Worm (Caenorhabditis elegans) whole organism, early embryonic: Measurements from ENCODE around the gene F10D7.10.

Experiments
- B0310.2 ChIP-seq: sonication (generic microtip); optimal IDR thresholded peaks from 2 replicates; lab custom pipeline; 2016; ENCODE audit warnings: mild to moderate bottlenecking, missing genetic modification characterization, missing compliant biosample characterization
- F13C5.2 ChIP-seq: sonication (generic microtip); optimal IDR thresholded peaks from 2 replicates; lab custom pipeline; 2017; ENCODE audit warnings: mild to moderate bottlenecking, missing genetic modification characterization, inconsistent platforms, missing compliant biosample characterization
- aly-1 ChIP-seq: sonication (generic microtip); optimal IDR thresholded peaks from 2 replicates; lab custom pipeline; 2016; ENCODE audit warnings: missing genetic modification characterization, missing compliant biosample characterization
- ama-1 ChIP-seq: fragments of 150-350 bp; optimal IDR thresholded peaks from 2 replicates; lab custom pipeline; 2014
- ceh-13 ChIP-seq: fragments of 200-800 bp; sonication (Bioruptor generic); optimal IDR thresholded peaks from 2 replicates; lab custom pipeline; 2018; ENCODE audit warnings: mild to moderate bottlenecking, missing genetic modification characterization, missing compliant biosample characterization
- ceh-36 ChIP-seq: sonication (generic microtip); optimal IDR thresholded peaks from 2 replicates; lab custom pipeline; 2016; ENCODE audit warnings: missing genetic modification characterization, inconsistent platforms, missing compliant biosample characterization
- ets-7 ChIP-seq: sonication (generic microtip); optimal IDR thresholded peaks from 2 replicates; lab custom pipeline; 2016; ENCODE audit warnings: missing genotype, missing genetic modification characterization, missing compliant biosample characterization
- flt-1 ChIP-seq: fragments of 200-800 bp; sonication (Bioruptor generic); IDR thresholded peaks from 2 replicates; pipeline ENCODE4 v1.3.6; 2022; ENCODE audit warnings: missing genetic modification characterization, missing compliant biosample characterization
- hmbx-1 ChIP-seq: sonication (generic microtip); optimal IDR thresholded peaks from 2 replicates; lab custom pipeline; 2016; ENCODE audit warnings: mild to moderate bottlenecking, missing genetic modification characterization, missing compliant biosample characterization
- hmg-4 ChIP-seq: fragments of 200-800 bp; sonication (Bioruptor generic); optimal IDR thresholded peaks from 2 replicates; lab custom pipeline; 2018; ENCODE audit warnings: mild to moderate bottlenecking, missing genetic modification characterization, missing compliant biosample characterization
- hnd-1 ChIP-seq: sonication (generic microtip); optimal IDR thresholded peaks from 2 replicates; lab custom pipeline; 2016; ENCODE audit warnings: missing genetic modification characterization, missing compliant biosample characterization
- pes-1 ChIP-seq: fragments of 200-800 bp; sonication (Bioruptor generic); IDR thresholded peaks from 2 replicates; pipeline ENCODE4 v1.3.6; 2022; ENCODE audit warnings: missing genetic modification reagents, missing genetic modification characterization, missing compliant biosample characterization
- scrt-1 ChIP-seq: fragments of 200-800 bp; sonication (Bioruptor generic); IDR thresholded peaks from 2 replicates; pipeline ENCODE4 v1.3.6; 2022; ENCODE audit warnings: missing genetic modification characterization, missing compliant biosample characterization
- sea-1 ChIP-seq: fragments of 200-800 bp; sonication (Bioruptor generic); conservative IDR thresholded peaks from 2 replicates; pipeline ENCODE4 v1.3.6; 2022; ENCODE audit warnings: missing genetic modification characterization, missing compliant biosample characterization
- tbx-11 ChIP-seq: fragments of 200-800 bp; sonication (Bioruptor generic); IDR thresholded peaks from 2 replicates; pipeline ENCODE4 v1.3.6; 2022; ENCODE audit warnings: missing genetic modification characterization, missing compliant biosample characterization
- tbx-37 ChIP-seq: fragments of 200-800 bp; sonication (Bioruptor generic); conservative IDR thresholded peaks from 2 replicates; pipeline ENCODE4 v1.3.6; 2022; ENCODE audit warnings: missing genetic modification reagents, missing genetic modification characterization, missing compliant biosample characterization
- tra-4 ChIP-seq: sonication (generic microtip); optimal IDR thresholded peaks from 2 replicates; lab custom pipeline; 2017; ENCODE audit warnings: missing genetic modification characterization, missing compliant biosample characterization

The F10D7.10 gene

ce11 chrX:17421532-17422078, 42.0 kb upstream of the F10D7.10 start, which contains the start of gene osm-11:
TSS of gene osm-11 (minus strand) at chrX:17421582.
- TF ChIP-seq F13C5.2 (tag; lab: Kevin White, UChicago) (no peak), hmg-4 (no peak), ceh-13 (GFP tag; lab: Kevin White, UChicago) (no peak), sea-1 (GFP tag; lab: Robert Waterston, UW) (no peak), tbx-37 (GFP tag; lab: Robert Waterston, UW) (no peak), hnd-1 (tag; lab: Kevin White, UChicago) (no peak), pes-1 (no peak)

- TF ChIP-seq F13C5.2 (tag; lab: Kevin White, UChicago) (no peak), tbx-37 (GFP tag; lab: Robert Waterston, UW) (no peak), flt-1 (GFP tag; lab: Robert Waterston, UW) (no peak), ets-7 (tag; lab: Kevin White, UChicago) (no peak), ceh-13 (GFP tag; lab: Kevin White, UChicago) (no peak), hnd-1 (tag; lab: Kevin White, UChicago) (no peak), hmbx-1 (tag; lab: Kevin White, UChicago) (no peak), hmg-4 (no peak), ama-1 (lab: Kevin White, UChicago) (no peak)
These were observed 41.2 kb upstream of the F10D7.10 start for ce11 chrX:17420585-17421459.

ce11 chrX:17419813-17420584, 40.4 kb upstream of the F10D7.10 start:
- TF ChIP-seq flt-1 (GFP tag; lab: Robert Waterston, UW) = no peak
- no peak for TF ChIP-seq tra-4
- no peak for TF ChIP-seq ets-7 (tag; lab: Kevin White, UChicago)
- TF ChIP-seq B0310.2 (tag; lab: Kevin White, UChicago) = no peak
- no peak for TF ChIP-seq sea-1 (GFP tag; lab: Robert Waterston, UW)
- no peak for TF ChIP-seq aly-1 (tag; lab: Kevin White, UChicago)
- TF ChIP-seq ceh-13 (GFP tag; lab: Kevin White, UChicago) = no peak
- TF ChIP-seq pes-1 = no peak
- TF ChIP-seq ceh-36 (tag; lab: Kevin White, UChicago) = no peak
- no peak for TF ChIP-seq ama-1 (lab: Kevin White, UChicago)
- no peak for TF ChIP-seq F13C5.2 (tag; lab: Kevin White, UChicago)
- no peak for TF ChIP-seq hnd-1 (tag; lab: Kevin White, UChicago)
- no peak for TF ChIP-seq hmbx-1 (tag; lab: Kevin White, UChicago)
- no peak for TF ChIP-seq tbx-37 (GFP tag; lab: Robert Waterston, UW)
- TF ChIP-seq tbx-11 (GFP tag; lab: Robert Waterston, UW) = no peak
- TF ChIP-seq hmg-4 = no peak
- TF ChIP-seq scrt-1 (GFP tag; lab: Robert Waterston, UW) = no peak

- TF ChIP-seq ama-1 (lab: Kevin White, UChicago) = no peak
- no peak for TF ChIP-seq tbx-37 (GFP tag; lab: Robert Waterston, UW)
- TF ChIP-seq ceh-13 (GFP tag; lab: Kevin White, UChicago) = no peak
- TF ChIP-seq flt-1 (GFP tag; lab: Robert Waterston, UW) = no peak
- TF ChIP-seq aly-1 (tag; lab: Kevin White, UChicago) = no peak
- no peak for TF ChIP-seq hmbx-1 (tag; lab: Kevin White, UChicago)
- no peak for TF ChIP-seq sea-1 (GFP tag; lab: Robert Waterston, UW)
- no peak for TF ChIP-seq B0310.2 (tag; lab: Kevin White, UChicago)
- no peak for TF ChIP-seq hnd-1 (tag; lab: Kevin White, UChicago)
- no peak for TF ChIP-seq pes-1
- no peak for TF ChIP-seq ceh-36 (tag; lab: Kevin White, UChicago)
- TF ChIP-seq F13C5.2 (tag; lab: Kevin White, UChicago) = no peak
- TF ChIP-seq scrt-1 (GFP tag; lab: Robert Waterston, UW) = no peak
- no peak for TF ChIP-seq tbx-11 (GFP tag; lab: Robert Waterston, UW)
- TF ChIP-seq hmg-4 = no peak
- TF ChIP-seq tra-4 = no peak
These were observed 38.0 kb upstream of the F10D7.10 start for ce11 chrX:17417505-17418004.

DNA sequence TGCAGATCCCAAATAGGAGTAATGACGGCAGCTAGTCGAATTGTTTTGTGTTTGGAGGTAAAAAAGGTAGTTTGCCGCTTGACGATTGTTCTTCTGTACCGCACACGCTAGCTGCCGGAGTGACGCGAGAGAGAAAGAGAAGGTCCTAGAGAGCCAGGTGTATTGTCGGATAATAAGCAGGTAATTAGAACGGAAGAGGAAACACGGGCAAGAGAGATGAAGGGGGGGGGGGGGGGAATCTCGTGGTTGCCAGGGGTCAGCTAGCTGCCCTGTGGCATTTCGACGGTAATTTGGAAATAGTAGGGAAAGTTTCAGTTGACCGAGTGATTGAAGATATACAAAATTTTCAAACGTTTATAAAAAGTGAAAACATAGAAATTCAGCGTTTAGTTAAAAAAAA, 34.3 kb upstream of the F10D7.10 start, which contains the start of gene crb-1:
TSS of gene crb-1 (minus strand) at position 147 of the 400 bp plus-strand sequence.
- no peak for TF ChIP-seq ets-7 (tag; lab: Kevin White, UChicago)
- no peak for TF ChIP-seq tbx-37 (GFP tag; lab: Robert Waterston, UW)
- TF ChIP-seq tbx-11 (GFP tag; lab: Robert Waterston, UW) = no peak
- no peak for TF ChIP-seq hmg-4
- TF ChIP-seq ama-1 (lab: Kevin White, UChicago) = no peak
- TF ChIP-seq hnd-1 (tag; lab: Kevin White, UChicago) = no peak
- TF ChIP-seq pes-1 = no peak
- no peak for TF ChIP-seq aly-1 (tag; lab: Kevin White, UChicago)
- no peak for TF ChIP-seq sea-1 (GFP tag; lab: Robert Waterston, UW)
- no peak for TF ChIP-seq F13C5.2 (tag; lab: Kevin White, UChicago)
- no peak for TF ChIP-seq ceh-13 (GFP tag; lab: Kevin White, UChicago)
- TF ChIP-seq ceh-36 (tag; lab: Kevin White, UChicago) = no peak
- TF ChIP-seq scrt-1 (GFP tag; lab: Robert Waterston, UW) = no peak
- no peak for TF ChIP-seq flt-1 (GFP tag; lab: Robert Waterston, UW)
- TF ChIP-seq tra-4 = no peak
- no peak for TF ChIP-seq hmbx-1 (tag; lab: Kevin White, UChicago)
- TF ChIP-seq B0310.2 (tag; lab: Kevin White, UChicago) = no peak
